Worm (Caenorhabditis elegans): ENCODE results near the gene acbp-3.

Gene acbp-3

ce11 chrX:10909661-10910060 is 6.6 kb downstream of the acbp-3 start (continued):
- no peak for TF ChIP-seq nhr-77 (tag; optimal IDR thresholded peaks at IDR 0.05)
- no peak for TF ChIP-seq ceh-63 (GFP tag; optimal IDR thresholded peaks at IDR 0.05)
- TF ChIP-seq lin-14 (GFP tag; optimal IDR thresholded peaks at IDR 0.05) = peak; percentile 69
- TF ChIP-seq nhr-71 (tag; optimal IDR thresholded peaks at IDR 0.05) = peak; percentile 60
- no peak for TF ChIP-seq fkh-10 (GFP tag; optimal IDR thresholded peaks at IDR 0.05)

- peak; percentile 34 for TF ChIP-seq rnt-1 (tag; optimal IDR thresholded peaks at IDR 0.05)
- TF ChIP-seq fkh-4 (tag; optimal IDR thresholded peaks at IDR 0.05; ENCODE audit: borderline replicate concordance) = no peak
- no peak for TF ChIP-seq nhr-20 (tag; optimal IDR thresholded peaks at IDR 0.05)
- no peak for TF ChIP-seq nhr-19 (GFP tag; conservative IDR thresholded peaks at IDR 0.05)
Observed at ce11 chrX:10910716-10911115, 7.6 kb downstream of the acbp-3 start, which contains the start of gene F47B10.8. TSS of gene F47B10.8 (minus strand) at chrX:10910816.

ce11 chrX:10913981-10914380 is 10.9 kb downstream of the acbp-3 start, which contains the start of gene F47B10.9:
TSS of gene F47B10.9 (minus strand) at chrX:10914081.
- TF ChIP-seq ces-1 (GFP tag; optimal IDR thresholded peaks at IDR 0.05) (no peak), ceh-90 (tag; optimal IDR thresholded peaks at IDR 0.05) (no peak), mdl-1 (tag; optimal IDR thresholded peaks at IDR 0.05) (no peak), snu-23 (GFP tag; optimal IDR thresholded peaks at IDR 0.05) (no peak), mef-2 (tag; optimal IDR thresholded peaks at IDR 0.05) (no peak), nhr-71 (tag; optimal IDR thresholded peaks at IDR 0.05) (no peak)

ce11 chrX:10914421-10915277 is 11.6 kb downstream of the acbp-3 start:
- TF ChIP-seq blmp-1 (tag; optimal IDR thresholded peaks at IDR 0.05) (peak; percentile 12), skn-1 (tag; optimal IDR thresholded peaks at IDR 0.05) (no peak), lin-14 (GFP tag; optimal IDR thresholded peaks at IDR 0.05) (peak; percentile 26), nhr-20 (tag; optimal IDR thresholded peaks at IDR 0.05) (peak; percentile 53), nhr-85 (tag) (peak; percentile 83), elt-3 (tag; optimal IDR thresholded peaks at IDR 0.05) (peak in 1 of 6 experiments; percentile 11), snpc-4 (tag; optimal IDR thresholded peaks at IDR 0.05) (no peak), tbx-2 (tag; optimal IDR thresholded peaks at IDR 0.05) (no peak), ceh-63 (GFP tag; optimal IDR thresholded peaks at IDR 0.05) (no peak), Y116A8C.19 (tag; optimal IDR thresholded peaks at IDR 0.05; ENCODE audit: borderline replicate concordance) (no peak), nhr-71 (tag; optimal IDR thresholded peaks at IDR 0.05) (peak; percentile 8), lin-35 (GFP tag; optimal IDR thresholded peaks at IDR 0.05) (peak in 1 of 2 experiments; percentile 17), nhr-47 (tag; optimal IDR thresholded peaks at IDR 0.05) (no peak), efl-3 (GFP tag; optimal IDR thresholded peaks at IDR 0.05) (no peak), elt-2 (tag; optimal IDR thresholded peaks at IDR 0.05) (peak; percentile 66)

- peak; percentile 43 for TF ChIP-seq elt-2 (tag; optimal IDR thresholded peaks at IDR 0.05)
- TF ChIP-seq unc-30 (tag; optimal IDR thresholded peaks at IDR 0.05) = no peak
- TF ChIP-seq efl-1 (optimal IDR thresholded peaks at IDR 0.05) = no peak
- TF ChIP-seq efl-1 (GFP tag; optimal IDR thresholded peaks at IDR 0.05 in 1 of 2) = no peak
- TF ChIP-seq C34B4.2 (tag; optimal IDR thresholded peaks at IDR 0.05) = no peak
Observed at ce11 chrX:10916194-10916593, 13.1 kb downstream of the acbp-3 start.

ce11 chrX:10919613-10920012 is 16.5 kb downstream of the acbp-3 start, which contains the start of gene nstp-9:
TSS of gene nstp-9 (minus strand) at chrX:10919713.
- peak; percentile 81 for TF ChIP-seq hlh-4 (tag; optimal IDR thresholded peaks at IDR 0.05)
- no peak for TF ChIP-seq fos-1 (tag; optimal IDR thresholded peaks at IDR 0.05)
- TF ChIP-seq ets-5 (GFP tag; IDR thresholded peaks at IDR 0.05) = no peak
- no peak for TF ChIP-seq nhr-20 (tag; optimal IDR thresholded peaks at IDR 0.05)
- TF ChIP-seq pax-3 (tag; optimal IDR thresholded peaks at IDR 0.05) = no peak
- TF ChIP-seq dsc-1 (tag; optimal IDR thresholded peaks at IDR 0.05) = no peak
- TF ChIP-seq efl-1 (optimal IDR thresholded peaks at IDR 0.05) = no peak
- peak in 1 of 2 experiments; percentile 12 for TF ChIP-seq efl-1 (GFP tag; optimal IDR thresholded peaks at IDR 0.05 in 1 of 2)
- TF ChIP-seq sup-37 (GFP tag; optimal IDR thresholded peaks at IDR 0.05) = no peak
- TF ChIP-seq alr-1 (tag; optimal IDR thresholded peaks at IDR 0.05; ENCODE audit: borderline replicate concordance) = no peak
- TF ChIP-seq snpc-4 (tag; optimal IDR thresholded peaks at IDR 0.05) = no peak
- TF ChIP-seq isw-1 (GFP tag; IDR thresholded peaks at IDR 0.05) = no peak
- no peak for TF ChIP-seq unc-130 (tag; optimal IDR thresholded peaks at IDR 0.05)
- no peak for TF ChIP-seq swsn-7 (tag; optimal IDR thresholded peaks at IDR 0.05)
- TF ChIP-seq mab-9 (GFP tag; IDR thresholded peaks at IDR 0.05) = no peak
